Worm (Caenorhabditis elegans): Measurements from ENCODE around the gene T08D10.5.

DNA sequence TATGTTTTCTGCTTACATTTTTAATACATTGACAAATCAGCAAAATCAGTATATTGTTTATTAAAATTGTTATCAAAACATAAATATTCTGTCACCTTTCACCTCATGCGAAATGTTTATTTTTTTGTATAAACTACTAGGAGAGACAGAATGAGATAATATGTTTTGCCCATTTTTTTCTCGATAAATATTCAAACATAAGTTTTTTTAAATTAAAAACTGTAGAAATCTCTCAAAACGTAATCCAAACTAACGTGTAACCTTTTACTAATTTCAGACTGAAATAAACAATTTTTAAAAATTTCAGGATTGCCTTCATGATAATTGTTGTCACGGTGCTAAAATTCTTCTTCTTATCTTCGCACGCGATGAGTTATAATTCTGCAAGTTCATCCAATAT is at the start of gene T08D10.5:
- no peak for TF ChIP-seq pha-4 (tag; optimal IDR thresholded peaks at IDR 0.05)
- no peak for TF ChIP-seq nhr-28 (tag; optimal IDR thresholded peaks at IDR 0.05)
- TF ChIP-seq unc-120 (tag; optimal IDR thresholded peaks at IDR 0.05; ENCODE audit: poor library complexity, severe bottlenecking) = no peak
- TF ChIP-seq mep-1 (tag; optimal IDR thresholded peaks at IDR 0.05) = no peak
- no peak for TF ChIP-seq nhr-76 (tag; optimal IDR thresholded peaks at IDR 0.05)
- TF ChIP-seq sem-2 (GFP tag; optimal IDR thresholded peaks at IDR 0.05) = no peak
- no peak for TF ChIP-seq ztf-11 (tag; optimal IDR thresholded peaks at IDR 0.05)
- no peak for TF ChIP-seq snpc-4 (tag; optimal IDR thresholded peaks at IDR 0.05)
